Worm (Caenorhabditis elegans) whole organism, mixed stage, embryonic: ENCODE measurements around the gene F53B3.6.

Experiments used
- bed-3 ChIP-seq: fragments of 200-800 bp; sonication (Bioruptor generic); optimal IDR thresholded peaks from 3 replicates; lab custom pipeline; 2018; ENCODE audit warnings: mild to moderate bottlenecking, missing genetic modification characterization, moderate library complexity, missing compliant biosample characterization
- blmp-1 ChIP-seq: fragments of 150-350 bp; optimal IDR thresholded peaks from 2 replicates; lab custom pipeline; 2014; ENCODE audit warnings: missing biosample characterization, missing genetic modification characterization
- ceh-39 ChIP-seq: fragments of 150-350 bp; optimal IDR thresholded peaks from 2 replicates; lab custom pipeline; 2014; ENCODE audit warnings: missing biosample characterization, missing genetic modification characterization
- ceh-43 ChIP-seq: fragments of 200-800 bp; sonication (Bioruptor generic); optimal IDR thresholded peaks from 2 replicates; lab custom pipeline; 2018; ENCODE audit warnings: mild to moderate bottlenecking, missing genetic modification characterization, moderate library complexity, missing compliant biosample characterization
- ceh-83 ChIP-seq: fragments of 200-800 bp; sonication (Bioruptor generic); optimal IDR thresholded peaks from 2 replicates; lab custom pipeline; 2018; ENCODE audit warnings: mild to moderate bottlenecking, missing genetic modification characterization, missing compliant biosample characterization
- ces-1 ChIP-seq: fragments of 150-350 bp; optimal IDR thresholded peaks from 2 replicates; lab custom pipeline; 2014; ENCODE audit warnings: missing biosample characterization, missing genetic modification reagents, missing genetic modification characterization
- cnd-1 ChIP-seq: fragments of 200-800 bp; sonication (Bioruptor generic); optimal IDR thresholded peaks from 2 replicates; lab custom pipeline; 2018; ENCODE audit warnings: mild to moderate bottlenecking, missing genetic modification characterization, missing compliant biosample characterization
- drap-1 ChIP-seq: fragments of 200-800 bp; sonication (Bioruptor generic); optimal IDR thresholded peaks from 3 replicates; lab custom pipeline; 2018; ENCODE audit warnings: mild to moderate bottlenecking, missing genetic modification characterization, missing compliant biosample characterization
- elt-1 ChIP-seq: sonication (generic microtip); optimal IDR thresholded peaks from 2 replicates; lab custom pipeline; 2017; ENCODE audit warnings: missing genetic modification characterization, mild to moderate bottlenecking, missing compliant biosample characterization, antibody characterized with exemption, moderate library complexity, borderline replicate concordance; ENCODE audit not compliant: insufficient read depth
- elt-3 ChIP-seq: fragments of 150-350 bp; optimal IDR thresholded peaks from 2 replicates; lab custom pipeline; 2014; ENCODE audit warnings: missing biosample characterization, missing genetic modification characterization
- flh-1 ChIP-seq: fragments of 200-800 bp; sonication (Bioruptor generic); optimal IDR thresholded peaks from 2 replicates; lab custom pipeline; 2018; ENCODE audit warnings: mild to moderate bottlenecking, missing genetic modification characterization, moderate library complexity, missing compliant biosample characterization
- ham-2 ChIP-seq: fragments of 200-800 bp; sonication (Bioruptor generic); optimal IDR thresholded peaks from 2 replicates; lab custom pipeline; 2018; ENCODE audit warnings: mild to moderate bottlenecking, missing genetic modification characterization, missing compliant biosample characterization
- hlh-1 ChIP-seq: fragments of 150-350 bp; optimal IDR thresholded peaks from 2 replicates; lab custom pipeline; 2014; ENCODE audit warnings: missing biosample characterization, missing genetic modification reagents, missing genetic modification characterization
- lin-13 ChIP-seq: fragments of 150-350 bp; optimal IDR thresholded peaks from 2 replicates; lab custom pipeline; 2014; ENCODE audit warnings: missing biosample characterization, missing genetic modification characterization
- lin-32 ChIP-seq: fragments of 200-800 bp; sonication (Bioruptor generic); optimal IDR thresholded peaks from 2 replicates; lab custom pipeline; 2018; ENCODE audit warnings: mild to moderate bottlenecking, missing genetic modification characterization, missing compliant biosample characterization
- lsy-2 ChIP-seq: fragments of 150-350 bp; optimal IDR thresholded peaks from 2 replicates; lab custom pipeline; 2014; ENCODE audit warnings: missing biosample characterization, missing genetic modification characterization
- mab-5 ChIP-seq: fragments of 150-350 bp; optimal IDR thresholded peaks from 2 replicates; lab custom pipeline; 2014; ENCODE audit warnings: missing biosample characterization, missing genetic modification characterization
- mep-1 ChIP-seq: fragments of 150-350 bp; optimal IDR thresholded peaks from 2 replicates; lab custom pipeline; 2017; ENCODE audit warnings: missing biosample characterization, missing genetic modification reagents, missing genetic modification characterization, inconsistent platforms
- mls-2 ChIP-seq: sonication (generic microtip); optimal IDR thresholded peaks from 2 replicates; lab custom pipeline; 2016; ENCODE audit warnings: mild to moderate bottlenecking, missing genetic modification characterization, moderate library complexity, missing compliant biosample characterization
- nhr-12 ChIP-seq: fragments of 150-350 bp; optimal IDR thresholded peaks from 2 replicates; lab custom pipeline; 2014; ENCODE audit warnings: missing biosample characterization, missing genetic modification characterization
- nhr-2 ChIP-seq: fragments of 150-350 bp; optimal IDR thresholded peaks from 2 replicates; lab custom pipeline; 2014; ENCODE audit warnings: missing biosample characterization, missing genetic modification characterization
- nhr-237 ChIP-seq: fragments of 150-350 bp; optimal IDR thresholded peaks from 2 replicates; lab custom pipeline; 2014; ENCODE audit warnings: missing biosample characterization, missing genetic modification characterization
- nhr-76 ChIP-seq: sonication (generic microtip); optimal IDR thresholded peaks from 2 replicates; lab custom pipeline; 2017; ENCODE audit warnings: missing biosample characterization, missing genetic modification characterization
- pha-4 ChIP-seq: fragments of 150-350 bp; optimal IDR thresholded peaks from 2 replicates; lab custom pipeline; 2018; ENCODE audit warnings: missing biosample characterization, missing genetic modification reagents, missing genetic modification characterization
- sem-2 ChIP-seq: fragments of 200-800 bp; sonication (Bioruptor generic); optimal IDR thresholded peaks from 2 replicates; lab custom pipeline; 2018; ENCODE audit warnings: mild to moderate bottlenecking, missing genetic modification characterization, missing compliant biosample characterization
- snpc-4 ChIP-seq: fragments of 150-350 bp; optimal IDR thresholded peaks from 2 replicates; lab custom pipeline; 2014; ENCODE audit warnings: missing biosample characterization, missing genetic modification characterization
- sptf-1 ChIP-seq: sonication (generic microtip); optimal IDR thresholded peaks from 2 replicates; lab custom pipeline; 2017; ENCODE audit warnings: mild to moderate bottlenecking, missing genetic modification characterization, moderate library complexity, missing compliant biosample characterization
- tbx-8 ChIP-seq: fragments of 200-800 bp; sonication (Bioruptor generic); optimal IDR thresholded peaks from 2 replicates; lab custom pipeline; 2018; ENCODE audit warnings: mild to moderate bottlenecking, missing genetic modification characterization, moderate library complexity, missing compliant biosample characterization
- unc-120 ChIP-seq: sonication (generic microtip); optimal IDR thresholded peaks from 2 replicates; lab custom pipeline; 2017; ENCODE audit warnings: missing genetic modification characterization, missing compliant biosample characterization; ENCODE audit not compliant: poor library complexity, severe bottlenecking
- unc-39 ChIP-seq: fragments of 150-350 bp; optimal IDR thresholded peaks from 2 replicates; lab custom pipeline; 2014; ENCODE audit warnings: missing biosample characterization, missing genetic modification characterization
- unc-62 ChIP-seq: fragments of 150-350 bp; optimal IDR thresholded peaks from 2 replicates; lab custom pipeline; 2014; ENCODE audit warnings: missing biosample characterization, missing genetic modification reagents, missing genetic modification characterization
- zip-8 ChIP-seq: fragments of 150-350 bp; optimal IDR thresholded peaks from 2 replicates; lab custom pipeline; 2014; ENCODE audit warnings: missing biosample characterization, missing genetic modification characterization
- ztf-11 ChIP-seq: fragments of 150-350 bp; optimal IDR thresholded peaks from 2 replicates; lab custom pipeline; 2014; ENCODE audit warnings: missing biosample characterization, missing genetic modification characterization

Gene F53B3.6

ce11 chrX:2863946-2864345, at the start of gene F53B3.6:
Gene F53B3.6 (plus strand): TSS chrX:2864229.
- TF ChIP-seq lsy-2, result no peak
- no peak for TF ChIP-seq blmp-1 (tag; lab: Kevin White, UChicago)
- TF ChIP-seq elt-3, result no peak
- no peak for TF ChIP-seq lin-13 (tag; lab: Kevin White, UChicago)
- no peak for TF ChIP-seq pha-4 (tag; lab: Kevin White, UChicago)

- TF ChIP-seq lin-32 (no peak), unc-62 (GFP tag; lab: Kevin White, UChicago) (no peak), drap-1 (no peak), ceh-43 (no peak), elt-1 (no peak), nhr-237 (tag; lab: Kevin White, UChicago) (no peak), cnd-1 (tag; lab: Kevin White, UChicago) (no peak), tbx-8 (GFP tag; lab: Kevin White, UChicago) (no peak), mls-2 (no peak), elt-3 (no peak), hlh-1 (no peak), unc-39 (tag; lab: Kevin White, UChicago) (no peak)
- TF ChIP-seq, all 35 proteins: peak for 0
Observed at ce11 chrX:2818899-2819298, 45.1 kb upstream of the F53B3.6 start.

ce11 chrX:2819747-2820146, 44.3 kb upstream of the F53B3.6 start:
- TF ChIP-seq lin-13 (tag; lab: Kevin White, UChicago) (no peak), mab-5 (tag; lab: Kevin White, UChicago) (no peak), lsy-2 (no peak)

ce11 chrX:2820148-2820547, 43.9 kb upstream of the F53B3.6 start, which contains the start of gene tsp-6:
Gene tsp-6 (plus strand): TSS chrX:2820448.
- TF ChIP-seq mls-2, result no peak
- no peak for TF ChIP-seq ceh-39
- no peak for TF ChIP-seq drap-1
- TF ChIP-seq unc-39 (tag; lab: Kevin White, UChicago), result no peak
- no peak for TF ChIP-seq sem-2
- TF ChIP-seq unc-62 (GFP tag; lab: Kevin White, UChicago), result no peak
- TF ChIP-seq nhr-2 (tag; lab: Kevin White, UChicago), result no peak
- TF ChIP-seq bed-3, result no peak
- TF ChIP-seq ztf-11 (tag; lab: Kevin White, UChicago), result no peak
- TF ChIP-seq nhr-76 (tag; lab: Kevin White, UChicago), result no peak
- TF ChIP-seq flh-1 (GFP tag; lab: Kevin White, UChicago), result no peak
- TF ChIP-seq ham-2 (GFP tag; lab: Kevin White, UChicago), result no peak
- no peak for TF ChIP-seq elt-3
- TF ChIP-seq snpc-4 (tag; lab: Kevin White, UChicago), result no peak
- TF ChIP-seq mep-1 (tag; lab: Kevin White, UChicago), result no peak
- no peak for TF ChIP-seq ces-1 (GFP tag; lab: Kevin White, UChicago)
- no peak for TF ChIP-seq nhr-237 (tag; lab: Kevin White, UChicago)

- TF ChIP-seq unc-120 (tag; lab: Kevin White, UChicago), result no peak
- TF ChIP-seq ztf-11 (tag; lab: Kevin White, UChicago), result no peak
- TF ChIP-seq pha-4 (tag; lab: Kevin White, UChicago), result no peak
- no peak for TF ChIP-seq nhr-12 (tag; lab: Kevin White, UChicago)
- TF ChIP-seq bed-3, result no peak
- no peak for TF ChIP-seq ces-1 (GFP tag; lab: Kevin White, UChicago)
- no peak for TF ChIP-seq blmp-1 (tag; lab: Kevin White, UChicago)
- TF ChIP-seq lin-32, result no peak
- TF ChIP-seq elt-1, result no peak
- no peak for TF ChIP-seq nhr-237 (tag; lab: Kevin White, UChicago)
- no peak for TF ChIP-seq zip-8
Observed at ce11 chrX:2826337-2826736, 37.7 kb upstream of the F53B3.6 start.

ce11 chrX:2827702-2828182, 36.3 kb upstream of the F53B3.6 start, which contains the start of gene ssr-2:
Gene ssr-2 (minus strand): TSS chrX:2827752.
- no peak for TF ChIP-seq unc-120 (tag; lab: Kevin White, UChicago)
- no peak for TF ChIP-seq ceh-39
- no peak for TF ChIP-seq nhr-237 (tag; lab: Kevin White, UChicago)
- TF ChIP-seq unc-39 (tag; lab: Kevin White, UChicago), result no peak
- no peak for TF ChIP-seq tbx-8 (GFP tag; lab: Kevin White, UChicago)
- no peak for TF ChIP-seq nhr-2 (tag; lab: Kevin White, UChicago)
- TF ChIP-seq zip-8, result no peak
- TF ChIP-seq hlh-1, result no peak
- TF ChIP-seq ceh-83, result no peak
- TF ChIP-seq flh-1 (GFP tag; lab: Kevin White, UChicago), result no peak
- TF ChIP-seq sem-2, result no peak
- TF ChIP-seq nhr-12 (tag; lab: Kevin White, UChicago), result no peak
- TF ChIP-seq sptf-1 (tag; lab: Kevin White, UChicago), result no peak
- no peak for TF ChIP-seq ham-2 (GFP tag; lab: Kevin White, UChicago)
